Worm (Caenorhabditis elegans): ENCODE measurements around the gene B0252.5.

B0252.5 gene

ce11 chrII:6943299-6944051 lies 24.8 kb upstream of the B0252.5 start (continued):
- TF ChIP-seq unc-130 (tag; optimal IDR thresholded peaks at IDR 0.05) = no peak
- TF ChIP-seq vab-15 (tag; optimal IDR thresholded peaks at IDR 0.05) = no peak
- TF ChIP-seq egl-27 (tag; optimal IDR thresholded peaks at IDR 0.05) = no peak
- TF ChIP-seq snpc-4 (tag; optimal IDR thresholded peaks at IDR 0.05) = no peak
- peak; percentile 18 for TF ChIP-seq elt-2 (tag; optimal IDR thresholded peaks at IDR 0.05)
- no peak for TF ChIP-seq sup-37 (GFP tag; optimal IDR thresholded peaks at IDR 0.05)
- no peak for TF ChIP-seq ceh-63 (GFP tag; optimal IDR thresholded peaks at IDR 0.05)
- TF ChIP-seq nhr-20 (tag; optimal IDR thresholded peaks at IDR 0.05) = no peak
- peak; percentile 77 for TF ChIP-seq lin-14 (GFP tag; optimal IDR thresholded peaks at IDR 0.05)
- no peak for TF ChIP-seq elt-3 (tag; optimal IDR thresholded peaks at IDR 0.05)
- no peak for TF ChIP-seq nhr-90 (tag; optimal IDR thresholded peaks at IDR 0.05; ENCODE audit: poor library complexity)
- TF ChIP-seq dpl-1 (GFP tag; optimal IDR thresholded peaks at IDR 0.05) = no peak
- no peak for TF ChIP-seq lir-3 (tag; optimal IDR thresholded peaks at IDR 0.05; ENCODE audit: poor library complexity)
- no peak for TF ChIP-seq nhr-12 (tag; optimal IDR thresholded peaks at IDR 0.05)
- TF ChIP-seq nhr-47 (tag; optimal IDR thresholded peaks at IDR 0.05) = peak; percentile 52
- TF ChIP-seq grh-1 (GFP tag; IDR thresholded peaks at IDR 0.05) = no peak
- no peak for TF ChIP-seq pag-3 (tag; optimal IDR thresholded peaks at IDR 0.05; ENCODE audit: borderline replicate concordance, insufficient read depth)
- peak; percentile 25 for TF ChIP-seq tbx-2 (tag; optimal IDR thresholded peaks at IDR 0.05)
- no peak for TF ChIP-seq C34B4.2 (tag; optimal IDR thresholded peaks at IDR 0.05)
- TF ChIP-seq unc-98 (GFP tag; IDR thresholded peaks at IDR 0.05) = no peak
- TF ChIP-seq Y116A8C.19 (tag; optimal IDR thresholded peaks at IDR 0.05; ENCODE audit: borderline replicate concordance) = no peak
- TF ChIP-seq ztf-4 (tag; optimal IDR thresholded peaks at IDR 0.05) = no peak
- no peak for TF ChIP-seq nhr-19 (GFP tag; conservative IDR thresholded peaks at IDR 0.05)
- TF ChIP-seq C04F5.9 (tag; optimal IDR thresholded peaks at IDR 0.05) = peak; percentile 27

DNA sequence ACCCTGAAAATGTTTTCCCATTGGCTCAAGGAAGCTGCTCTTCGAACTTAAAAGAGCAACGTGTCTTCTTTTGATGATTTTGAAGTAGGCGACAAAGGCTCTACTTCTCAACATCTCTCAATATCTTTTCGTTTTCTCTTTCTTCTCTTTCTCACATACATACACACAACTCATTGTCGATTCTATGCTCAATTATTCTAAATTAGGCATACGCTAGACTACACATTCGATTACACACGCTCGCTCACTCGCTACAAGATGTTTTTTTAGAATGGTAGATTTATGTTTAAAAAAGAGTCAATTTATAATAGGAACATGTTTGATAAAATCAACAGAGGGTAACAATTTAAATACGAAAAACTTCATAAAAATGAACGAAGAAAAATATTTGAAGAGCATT lies 22.8 kb upstream of the B0252.5 start:
- peak; percentile 17 for TF ChIP-seq fkh-8 (tag; optimal IDR thresholded peaks at IDR 0.05)
- peak; percentile 7 for TF ChIP-seq fkh-10 (GFP tag; optimal IDR thresholded peaks at IDR 0.05)
- TF ChIP-seq isw-1 (GFP tag; IDR thresholded peaks at IDR 0.05) = no peak
- TF ChIP-seq lin-14 (GFP tag; optimal IDR thresholded peaks at IDR 0.05) = peak; percentile 70
- TF ChIP-seq pag-3 (tag; optimal IDR thresholded peaks at IDR 0.05; ENCODE audit: borderline replicate concordance, insufficient read depth) = no peak
- peak; percentile 6 for TF ChIP-seq nhr-71 (tag; optimal IDR thresholded peaks at IDR 0.05)
- TF ChIP-seq unc-86 (tag; optimal IDR thresholded peaks at IDR 0.05) = peak; percentile 25

- TF ChIP-seq aha-1 (tag; optimal IDR thresholded peaks at IDR 0.05) (no peak), nhr-85 (tag) (no peak), dpl-1 (GFP tag; optimal IDR thresholded peaks at IDR 0.05) (no peak), C04F5.9 (tag; optimal IDR thresholded peaks at IDR 0.05) (no peak), lsy-2 (tag; optimal IDR thresholded peaks at IDR 0.05) (no peak), fkh-8 (tag; optimal IDR thresholded peaks at IDR 0.05) (peak; percentile 40), mep-1 (tag; optimal IDR thresholded peaks at IDR 0.05) (peak; percentile 16), nhr-77 (tag; optimal IDR thresholded peaks at IDR 0.05) (no peak), lin-14 (GFP tag; optimal IDR thresholded peaks at IDR 0.05) (peak; percentile 28)
Observed at ce11 chrII:6940726-6941230, 22.1 kb upstream of the B0252.5 start.

DNA sequence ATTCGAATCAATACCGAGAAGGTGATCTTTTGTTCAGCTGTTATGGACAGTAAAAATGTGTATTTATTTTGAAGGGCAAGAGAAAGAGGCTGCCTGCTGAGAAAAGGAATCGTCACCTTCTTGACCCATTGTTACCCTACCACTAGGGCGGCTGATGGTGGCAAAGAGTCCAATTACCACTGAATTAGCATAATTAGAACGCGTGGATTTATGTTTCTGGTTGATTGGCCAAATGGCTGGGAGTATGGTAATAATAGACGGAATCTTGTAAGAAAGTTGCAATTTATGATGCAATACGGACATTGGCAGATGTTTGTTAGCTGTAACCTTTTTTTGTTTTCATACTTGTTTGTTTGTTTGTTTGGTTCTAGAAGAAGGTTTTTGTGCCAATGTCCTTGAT lies 21.2 kb upstream of the B0252.5 start:
- no peak for TF ChIP-seq fos-1 (tag; optimal IDR thresholded peaks at IDR 0.05)
- TF ChIP-seq lin-14 (GFP tag; optimal IDR thresholded peaks at IDR 0.05) = peak; percentile 3
- no peak for TF ChIP-seq pax-3 (tag; optimal IDR thresholded peaks at IDR 0.05)

All from whole organism, L1 larva.